Worm (Caenorhabditis elegans): ENCODE measurements around the gene ctps-1.

Gene ctps-1

ce11 chrV:16816707-16817106 lies 22.0 kb downstream of the ctps-1 start (continued):
- TF ChIP-seq lin-1 (GFP tag; IDR thresholded peaks at IDR 0.05) (no peak), daf-19 (GFP tag; conservative IDR thresholded peaks at IDR 0.05) (no peak), arid-1 (GFP tag; conservative IDR thresholded peaks at IDR 0.05) (no peak), nhr-6 (tag; optimal IDR thresholded peaks at IDR 0.05) (no peak), vab-7 (GFP tag; IDR thresholded peaks at IDR 0.05) (no peak), egl-43 (GFP tag; IDR thresholded peaks at IDR 0.05) (no peak), dmd-6 (GFP tag; IDR thresholded peaks at IDR 0.05) (peak; percentile 72), nhr-41 (GFP tag; IDR thresholded peaks at IDR 0.05) (no peak), zip-2 (tag; optimal IDR thresholded peaks at IDR 0.05) (no peak), ama-1 (optimal IDR thresholded peaks at IDR 0.05) (no peak), nhr-111 (GFP tag; optimal IDR thresholded peaks at IDR 0.05) (no peak), daf-12 (tag; optimal IDR thresholded peaks at IDR 0.05) (no peak), ceh-62 (tag; optimal IDR thresholded peaks at IDR 0.05) (no peak), dpl-1 (GFP tag; optimal IDR thresholded peaks at IDR 0.05) (no peak), fkh-10 (GFP tag; optimal IDR thresholded peaks at IDR 0.05) (no peak), fos-1 (tag; optimal IDR thresholded peaks at IDR 0.05) (no peak), spr-3 (GFP tag; optimal IDR thresholded peaks at IDR 0.05) (no peak), dve-1 (tag; optimal IDR thresholded peaks at IDR 0.05; ENCODE audit: insufficient read depth) (peak; percentile 78), Y105C5A.15 (GFP tag; IDR thresholded peaks at IDR 0.05) (no peak), lin-39 (tag; optimal IDR thresholded peaks at IDR 0.05) (no peak), T26A8.4 (GFP tag; IDR thresholded peaks at IDR 0.05) (no peak), F10B5.3 (tag; optimal IDR thresholded peaks at IDR 0.05) (no peak)

ce11 chrV:16821270-16821737 lies 26.6 kb downstream of the ctps-1 start, which contains the start of gene T20B3.14:
TSS of gene T20B3.14 (minus strand) at chrV:16821320.
- TF ChIP-seq nhr-77 (tag; optimal IDR thresholded peaks at IDR 0.05) (no peak), snpc-4 (tag; optimal IDR thresholded peaks at IDR 0.05) (no peak), hlh-11 (tag; optimal IDR thresholded peaks at IDR 0.05) (no peak), egl-27 (tag; optimal IDR thresholded peaks at IDR 0.05) (no peak), rbr-2 (tag; optimal IDR thresholded peaks at IDR 0.05) (no peak), lin-38 (GFP tag; IDR thresholded peaks at IDR 0.05) (no peak), duxl-1 (tag; optimal IDR thresholded peaks at IDR 0.05; ENCODE audit: poor library complexity) (no peak), ceh-20 (GFP tag; IDR thresholded peaks at IDR 0.05) (0 out of 2 replicates have a peak, but pooled peaks have one; percentile 46), tra-1 (GFP tag; IDR thresholded peaks at IDR 0.05) (no peak), spr-1 (tag; optimal IDR thresholded peaks at IDR 0.05) (no peak), zag-1 (tag; optimal IDR thresholded peaks at IDR 0.05) (no peak), ces-1 (GFP tag; optimal IDR thresholded peaks at IDR 0.05) (no peak), daf-8 (GFP tag; IDR thresholded peaks at IDR 0.05) (no peak), F44E2.7 (GFP tag; IDR thresholded peaks at IDR 0.05) (no peak), nhr-10 (tag; optimal IDR thresholded peaks at IDR 0.05) (no peak), jun-1 (tag; optimal IDR thresholded peaks at IDR 0.05) (no peak), lin-39 (tag; optimal IDR thresholded peaks at IDR 0.05) (no peak), unc-62 (GFP tag; optimal IDR thresholded peaks at IDR 0.05 in 1 of 2) (peak in 1 of 2 experiments; percentile 71), unc-62 (tag; optimal IDR thresholded peaks at IDR 0.05) (no peak), mes-2 (tag; optimal IDR thresholded peaks at IDR 0.05; ENCODE audit: poor library complexity, severe bottlenecking) (no peak), dmd-8 (GFP tag; IDR thresholded peaks at IDR 0.05) (no peak), hif-1 (tag; optimal IDR thresholded peaks at IDR 0.05) (peak in 1 of 2 experiments; percentile 35), aha-1 (tag) (peak; percentile 63), ceh-82 (tag; optimal IDR thresholded peaks at IDR 0.05) (no peak), zfp-2 (tag; optimal IDR thresholded peaks at IDR 0.05) (no peak), nhr-28 (tag; optimal IDR thresholded peaks at IDR 0.05) (no peak), cey-2 (tag; optimal IDR thresholded peaks at IDR 0.05; ENCODE audit: borderline replicate concordance, insufficient read depth) (no peak), hmg-1.1 (GFP tag; IDR thresholded peaks at IDR 0.05) (no peak), hlh-30 (tag; optimal IDR thresholded peaks at IDR 0.05; ENCODE audit: insufficient read depth) (no peak)

Data from whole organism, L4 larva.